Worm (Caenorhabditis elegans) whole organism, mixed stage, embryonic: Measurements from ENCODE around the gene T07D1.3.

Experiments used
- ces-1 ChIP-seq: fragments of 150-350 bp; optimal IDR thresholded peaks from 2 replicates; lab custom pipeline; 2014; ENCODE audit warnings: missing biosample characterization, missing genetic modification reagents, missing genetic modification characterization
- elt-3 ChIP-seq: fragments of 150-350 bp; optimal IDR thresholded peaks from 2 replicates; lab custom pipeline; 2014; ENCODE audit warnings: missing biosample characterization, missing genetic modification characterization
- ham-2 ChIP-seq: fragments of 200-800 bp; sonication (Bioruptor generic); optimal IDR thresholded peaks from 2 replicates; lab custom pipeline; 2018; ENCODE audit warnings: mild to moderate bottlenecking, missing genetic modification characterization, missing compliant biosample characterization
- mep-1 ChIP-seq: fragments of 150-350 bp; optimal IDR thresholded peaks from 2 replicates; lab custom pipeline; 2017; ENCODE audit warnings: missing biosample characterization, missing genetic modification reagents, missing genetic modification characterization, inconsistent platforms
- nhr-237 ChIP-seq: fragments of 150-350 bp; optimal IDR thresholded peaks from 2 replicates; lab custom pipeline; 2014; ENCODE audit warnings: missing biosample characterization, missing genetic modification characterization
- nhr-28 ChIP-seq: fragments of 150-350 bp; optimal IDR thresholded peaks from 2 replicates; lab custom pipeline; 2014; ENCODE audit warnings: missing biosample characterization, missing genetic modification characterization
- nhr-76 ChIP-seq: sonication (generic microtip); optimal IDR thresholded peaks from 2 replicates; lab custom pipeline; 2017; ENCODE audit warnings: missing biosample characterization, missing genetic modification characterization
- sem-2 ChIP-seq: fragments of 200-800 bp; sonication (Bioruptor generic); optimal IDR thresholded peaks from 2 replicates; lab custom pipeline; 2018; ENCODE audit warnings: mild to moderate bottlenecking, missing genetic modification characterization, missing compliant biosample characterization
- snpc-4 ChIP-seq: fragments of 150-350 bp; optimal IDR thresholded peaks from 2 replicates; lab custom pipeline; 2014; ENCODE audit warnings: missing biosample characterization, missing genetic modification characterization
- tbx-8 ChIP-seq: fragments of 200-800 bp; sonication (Bioruptor generic); optimal IDR thresholded peaks from 2 replicates; lab custom pipeline; 2018; ENCODE audit warnings: mild to moderate bottlenecking, missing genetic modification characterization, moderate library complexity, missing compliant biosample characterization
- unc-62 ChIP-seq: fragments of 150-350 bp; optimal IDR thresholded peaks from 2 replicates; lab custom pipeline; 2014; ENCODE audit warnings: missing biosample characterization, missing genetic modification reagents, missing genetic modification characterization
- ztf-11 ChIP-seq: fragments of 150-350 bp; optimal IDR thresholded peaks from 2 replicates; lab custom pipeline; 2014; ENCODE audit warnings: missing biosample characterization, missing genetic modification characterization

DNA sequence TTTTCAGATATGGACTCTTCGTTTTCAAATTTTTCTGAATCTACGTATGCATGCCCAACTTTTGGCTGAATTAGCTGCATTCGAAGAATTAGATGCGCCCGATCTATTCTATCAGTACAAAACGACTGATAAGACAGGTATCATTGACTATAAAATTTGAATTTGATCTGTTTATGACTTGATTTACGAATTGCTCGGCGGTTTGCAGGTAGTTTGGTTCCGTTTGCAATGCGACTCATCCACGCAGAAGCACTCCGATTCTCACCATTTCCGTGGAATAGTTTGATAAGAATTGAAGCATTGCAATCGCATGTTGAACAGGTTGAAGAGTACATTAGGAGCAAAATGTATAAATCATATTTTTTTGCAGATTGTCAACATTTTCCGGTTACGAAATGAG, 32.2 kb downstream of the T07D1.3 start:
- TF ChIP-seq elt-3 (tag; lab: Kevin White, UChicago): no peak
- TF ChIP-seq ztf-11: no peak
- TF ChIP-seq snpc-4: no peak
- no peak for TF ChIP-seq unc-62 (GFP tag; lab: Kevin White, UChicago)
- TF ChIP-seq nhr-28: no peak
- no peak for TF ChIP-seq nhr-76 (tag; lab: Kevin White, UChicago)
- TF ChIP-seq nhr-237 (tag; lab: Kevin White, UChicago): no peak
- TF ChIP-seq ces-1 (GFP tag; lab: Kevin White, UChicago): no peak
- no peak for TF ChIP-seq sem-2
- no peak for TF ChIP-seq tbx-8 (GFP tag; lab: Kevin White, UChicago)
- no peak for TF ChIP-seq mep-1
- no peak for TF ChIP-seq ham-2 (GFP tag; lab: Kevin White, UChicago)
